Fruit fly (Drosophila melanogaster): ENCODE data around the gene Teh3.
A peak's percentile ranks its signal among the peaks of the same experiment; 100 is the strongest.

Gene Teh3

DNA sequence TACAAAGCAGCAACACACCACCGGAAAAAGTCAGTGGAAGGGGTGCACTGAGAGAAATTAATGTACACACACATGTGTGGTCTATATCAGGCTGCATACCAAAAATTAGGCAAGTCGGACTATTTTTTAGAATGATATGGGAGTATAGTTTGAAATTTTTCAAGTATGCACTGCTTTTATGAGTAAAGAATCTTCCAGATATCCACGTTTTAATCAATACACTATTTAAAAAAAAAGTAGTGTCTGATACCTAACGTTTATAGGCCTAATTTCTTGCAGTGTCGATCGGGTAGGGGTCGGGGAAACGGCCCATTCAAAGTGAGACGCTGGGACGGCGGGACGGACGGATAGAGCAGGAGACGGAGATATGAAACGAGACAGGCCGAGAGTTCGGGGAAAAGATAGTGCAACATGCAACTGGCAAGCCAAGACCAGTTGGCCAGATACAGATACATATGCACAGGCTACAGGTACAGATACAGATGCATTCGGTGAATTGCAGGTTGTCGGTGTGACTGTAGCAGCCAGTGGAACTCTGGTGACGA is 46.0 kb upstream of the Teh3 start (continued):
- TF ChIP-seq CHES-1-like (GFP tag; optimal IDR thresholded peaks at IDR 0.05) (peak; percentile 89), Poxn (GFP tag; IDR thresholded peaks at IDR 0.05) (no peak), NK7.1 (GFP tag; optimal IDR thresholded peaks at IDR 0.05) (peak; percentile 90), nmo (GFP tag; optimal IDR thresholded peaks at IDR 0.05) (peak; percentile 97), Dip3 (GFP tag; optimal IDR thresholded peaks at IDR 0.05) (peak; percentile 54), lov (optimal IDR thresholded peaks at IDR 0.05) (no peak), lov (GFP tag; IDR thresholded peaks at IDR 0.05) (peak; percentile 86; the same call in 2 of the 3 replicates), Sry-δ (GFP tag; optimal IDR thresholded peaks at IDR 0.05) (peak; percentile 57), kay (GFP tag; optimal IDR thresholded peaks at IDR 0.05) (peak; percentile 83), CG9215 (GFP tag; IDR thresholded peaks at IDR 0.05) (peak; percentile 73), fd96Cb (tag; optimal IDR thresholded peaks at IDR 0.05) (peak; percentile 97), CG1832 (GFP tag; optimal IDR thresholded peaks at IDR 0.05) (no peak), CG1602 (GFP tag; optimal IDR thresholded peaks at IDR 0.05) (peak; percentile 93), Antp (GFP tag; optimal IDR thresholded peaks at IDR 0.05) (peak; percentile 89), vvl (GFP tag; IDR thresholded peaks at IDR 0.05) (peak; percentile 93), CG1647 (GFP tag; optimal IDR thresholded peaks at IDR 0.05) (peak; percentile 80), CG10979 (tag; optimal IDR thresholded peaks at IDR 0.05) (peak; percentile 98), CG3995 (GFP tag; optimal IDR thresholded peaks at IDR 0.05) (peak; percentile 26), pzg (GFP tag; optimal IDR thresholded peaks at IDR 0.05) (no peak), NFAT (GFP tag; IDR thresholded peaks at IDR 0.05) (no peak), z (GFP tag; IDR thresholded peaks at IDR 0.05) (0 out of 3 replicates have a peak, but pooled peaks have one; percentile 27), vnd (GFP tag; IDR thresholded peaks at IDR 0.05; ENCODE audit: partially characterized antibody) (no peak), Ptx1 (GFP tag; IDR thresholded peaks at IDR 0.05) (peak; percentile 93), grn (GFP tag; optimal IDR thresholded peaks at IDR 0.05) (peak; percentile 49), ash1 (GFP tag; optimal IDR thresholded peaks at IDR 0.05) (no peak), kah (GFP tag; optimal IDR thresholded peaks at IDR 0.05) (peak; percentile 87), onecut (GFP tag; IDR thresholded peaks at IDR 0.05) (peak; percentile 85), Tbp (GFP tag; optimal IDR thresholded peaks at IDR 0.05) (no peak), CG4820 (GFP tag; optimal IDR thresholded peaks at IDR 0.05) (peak; percentile 96), Atf6 (GFP tag; IDR thresholded peaks at IDR 0.05) (peak; percentile 55; the same call in 1 of the 2 replicates), CG8924 (tag; optimal IDR thresholded peaks at IDR 0.05) (peak; percentile 96), CG14860 (GFP tag; IDR thresholded peaks at IDR 0.05; ENCODE audit: partially characterized antibody) (no peak), Blimp-1 (GFP tag; optimal IDR thresholded peaks at IDR 0.05) (peak; percentile 94), Dp (GFP tag; optimal IDR thresholded peaks at IDR 0.05) (no peak), CG15479 (GFP tag; optimal IDR thresholded peaks at IDR 0.05) (peak; percentile 97), luna (GFP tag; optimal IDR thresholded peaks at IDR 0.05) (peak; percentile 8), oc (tag; optimal IDR thresholded peaks at IDR 0.05) (peak; percentile 91), esg (GFP tag; conservative IDR thresholded peaks at IDR 0.05) (peak; percentile 89), CG8281 (tag; optimal IDR thresholded peaks at IDR 0.05) (peak; percentile 79), CG4617 (GFP tag; optimal IDR thresholded peaks at IDR 0.05; ENCODE audit: borderline replicate concordance) (peak; percentile 76), lbe (GFP tag; optimal IDR thresholded peaks at IDR 0.05) (no peak), CG17568 (GFP tag; optimal IDR thresholded peaks at IDR 0.05) (peak; percentile 87), CG42726 (GFP tag; IDR thresholded peaks at IDR 0.05; ENCODE audit: partially characterized antibody) (no peak), eyg (GFP tag; optimal IDR thresholded peaks at IDR 0.05) (peak; percentile 76), pfk (GFP tag; optimal IDR thresholded peaks at IDR 0.05) (peak; percentile 54), CG7745 (tag; optimal IDR thresholded peaks at IDR 0.05) (peak; percentile 77), CG8478 (optimal IDR thresholded peaks at IDR 0.05) (peak; percentile 17), CG13894 (tag; optimal IDR thresholded peaks at IDR 0.05) (no peak), CG13424 (tag; optimal IDR thresholded peaks at IDR 0.05) (peak; percentile 95), Eip74EF (GFP tag; optimal IDR thresholded peaks at IDR 0.05) (peak in 1 of 2 experiments; percentile 94)

Measured in whole organism, embryonic.